Worm (Caenorhabditis elegans) whole organism, midembryonic: ENCODE measurements around the gene dpy-9.

Experiments
- T22C8.4 ChIP-seq: fragments of 200-800 bp; sonication (Bioruptor generic); IDR thresholded peaks from 2 replicates; pipeline ENCODE4 v1.3.6; 2022; ENCODE audit warnings: missing genetic modification characterization, missing compliant biosample characterization
- flt-1 ChIP-seq: fragments of 200-800 bp; sonication (Bioruptor generic); IDR thresholded peaks from 2 replicates; pipeline ENCODE4 v1.3.6; 2022; ENCODE audit warnings: missing genetic modification characterization, missing compliant biosample characterization
- med-1 ChIP-seq: sonication (generic microtip); optimal IDR thresholded peaks from 2 replicates; lab custom pipeline; 2017; ENCODE audit warnings: missing genetic modification characterization, mild to moderate bottlenecking, missing compliant biosample characterization, antibody characterized with exemption, missing genetic modification reagents; ENCODE audit not compliant: insufficient read depth
- ztf-29 ChIP-seq: fragments of 200-800 bp; sonication (Bioruptor generic); IDR thresholded peaks from 2 replicates; pipeline ENCODE4 v1.3.6; 2022; ENCODE audit warnings: missing genetic modification reagents, missing genetic modification characterization, missing compliant biosample characterization

DNA sequence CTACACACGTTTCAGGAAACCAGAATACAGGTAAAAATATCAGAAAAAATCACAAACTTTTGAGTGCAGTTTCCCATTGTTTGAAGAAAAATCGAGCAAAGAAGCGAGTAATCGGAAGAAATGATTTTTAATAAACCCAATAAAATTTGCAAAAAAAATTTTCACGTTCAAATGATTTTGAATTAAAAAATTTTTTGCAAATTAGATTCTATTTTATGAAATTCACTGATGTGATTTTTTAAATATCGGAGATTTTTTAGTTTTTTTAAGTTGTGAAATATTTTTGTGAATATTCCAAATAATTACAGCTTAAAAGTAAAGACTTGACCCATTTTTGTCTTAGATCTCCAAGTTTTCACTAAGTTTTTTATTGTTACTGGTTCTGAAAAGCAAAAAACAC lies 39.2 kb upstream of the dpy-9 start, which contains the start of gene pnp-1:
- no peak for TF ChIP-seq ztf-29
- TF ChIP-seq med-1 (GFP tag; lab: Kevin White, UChicago), result no peak
- TF ChIP-seq flt-1 (GFP tag; lab: Robert Waterston, UW), result no peak
- TF ChIP-seq T22C8.4 (GFP tag; lab: Robert Waterston, UW), result no peak
